Worm (Caenorhabditis elegans): Measurements from ENCODE around the gene hosl-1.

DNA sequence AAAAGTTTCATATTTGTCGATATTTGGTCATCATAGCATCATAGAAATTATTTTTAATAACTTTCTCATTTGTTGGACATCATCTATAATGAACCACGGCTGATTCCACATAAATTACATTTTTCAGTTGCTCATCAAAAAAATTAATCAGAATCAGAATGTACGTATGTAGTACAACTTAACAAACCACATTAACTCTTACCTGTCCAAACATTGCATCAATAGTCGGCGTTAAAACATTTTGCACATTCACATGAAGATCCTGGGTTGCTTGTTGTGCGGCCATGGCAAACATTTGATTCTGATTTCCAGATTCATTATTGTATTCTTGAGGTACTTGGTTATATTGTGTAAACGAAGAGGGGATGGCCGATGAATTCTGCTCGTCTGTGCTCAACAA, 21.4 kb downstream of the hosl-1 start:
- TF ChIP-seq unc-62 (GFP tag; optimal IDR thresholded peaks at IDR 0.05), result no peak
- no peak for TF ChIP-seq unc-130 (tag; optimal IDR thresholded peaks at IDR 0.05)
- TF ChIP-seq snpc-4 (tag; optimal IDR thresholded peaks at IDR 0.05), result no peak
- TF ChIP-seq lin-15B (tag; optimal IDR thresholded peaks at IDR 0.05), result no peak
- no peak for TF ChIP-seq isw-1 (GFP tag; IDR thresholded peaks at IDR 0.05)
- TF ChIP-seq zag-1 (tag; optimal IDR thresholded peaks at IDR 0.05), result no peak
- no peak for TF ChIP-seq ceh-82 (tag; optimal IDR thresholded peaks at IDR 0.05)
- no peak for TF ChIP-seq nhr-71 (tag; optimal IDR thresholded peaks at IDR 0.05)
- TF ChIP-seq jun-1 (tag; optimal IDR thresholded peaks at IDR 0.05), result no peak
- no peak for TF ChIP-seq Y116A8C.19 (tag; optimal IDR thresholded peaks at IDR 0.05; ENCODE audit: borderline replicate concordance)
- TF ChIP-seq nhr-237 (tag; optimal IDR thresholded peaks at IDR 0.05), result no peak

All from whole organism, L1 larva.